Fruit fly (Drosophila melanogaster) Kc167 (cell line): ENCODE data around the gene Ripalpha.

Experiments
- Myc ChIP-seq: fragments of >200 bp; optimal IDR thresholded peaks from 2 replicates; lab custom pipeline; 2017; ENCODE audit warnings: missing external identifiers
- Sin3A ChIP-seq: fragments of >200 bp; optimal IDR thresholded peaks from 2 replicates; lab custom pipeline; 2018; ENCODE audit warnings: missing external identifiers
- h ChIP-seq: fragments of >200 bp; optimal IDR thresholded peaks from 3 replicates; lab custom pipeline; 2018; ENCODE audit warnings: missing external identifiers
- insv ChIP-seq: fragments of >200 bp; optimal IDR thresholded peaks from 3 replicates; lab custom pipeline; 2018; ENCODE audit warnings: missing external identifiers
- psq ChIP-seq: fragments of >200 bp; optimal IDR thresholded peaks from 2 replicates; lab custom pipeline; 2017; ENCODE audit warnings: missing external identifiers
- ttk ChIP-seq: sonication (Bioruptor generic); optimal IDR thresholded peaks from 2 replicates; lab custom pipeline; 2017; ENCODE audit warnings: missing external identifiers

Gene Ripalpha

DNA sequence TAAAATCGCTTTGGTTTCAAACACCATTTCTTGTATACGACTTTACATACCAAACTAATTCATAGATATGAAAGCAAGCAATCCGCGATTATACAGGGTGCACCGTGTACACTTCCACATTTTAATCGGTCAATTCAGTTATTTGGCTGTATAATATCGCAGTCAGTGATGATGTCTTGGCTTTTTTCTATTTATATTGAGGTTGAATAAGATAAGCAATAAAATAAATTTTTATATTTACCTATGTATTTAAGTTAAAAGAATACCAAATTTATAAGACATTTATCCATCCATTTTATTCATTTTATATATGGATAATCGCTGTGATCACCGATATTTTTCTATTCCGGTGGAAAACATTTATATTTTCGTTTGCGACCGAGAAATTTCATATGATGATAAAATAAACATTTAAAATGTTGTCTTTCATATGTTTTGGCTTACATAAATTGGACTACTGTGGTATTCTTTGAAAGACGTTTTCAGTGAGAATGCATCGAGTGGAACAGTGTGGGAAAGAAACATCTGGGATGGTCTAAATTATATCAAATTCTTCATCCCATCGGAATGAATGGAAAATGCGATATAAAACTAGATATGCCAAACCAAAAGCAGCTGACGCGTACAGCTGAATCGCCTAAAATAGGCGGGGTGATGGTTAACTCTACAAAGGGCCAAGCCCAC lies 26.1 kb upstream of the Ripalpha start, which contains the start of gene CG5708:
CG5708 (minus strand) TSS at position 85 of the 684 bp plus-strand sequence.
- TF ChIP-seq Myc (lab: Kevin White, UChicago) (no peak), h (lab: Kevin White, UChicago) (no peak), ttk (lab: Kevin White, UChicago) (no peak), insv (lab: Kevin White, UChicago) (no peak), psq (lab: Kevin White, UChicago) (no peak), Sin3A (no peak)

DNA sequence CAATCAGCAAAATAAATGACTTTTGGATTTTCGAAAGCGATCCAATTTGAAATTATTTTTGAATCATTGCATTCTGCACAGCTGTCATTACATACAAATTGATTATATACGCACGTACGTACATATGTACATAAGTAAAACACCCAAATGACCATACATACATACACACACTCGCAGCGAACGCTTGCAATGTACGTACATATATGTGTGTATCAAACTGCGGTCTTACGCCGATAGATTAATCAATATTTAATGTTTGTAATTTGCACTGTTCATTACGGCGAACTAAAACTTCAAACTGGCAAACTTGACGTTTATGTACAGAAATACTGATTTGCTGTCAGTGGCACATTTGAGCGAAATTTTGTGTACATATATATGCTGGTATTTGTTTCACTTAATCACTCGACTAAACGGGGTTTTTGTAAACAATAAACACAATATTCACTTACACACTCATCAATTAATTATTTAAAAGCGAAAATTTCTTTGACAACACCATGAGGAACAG lies 25.5 kb upstream of the Ripalpha start:
- TF ChIP-seq insv (lab: Kevin White, UChicago) (no peak), ttk (lab: Kevin White, UChicago) (no peak), h (lab: Kevin White, UChicago) (no peak), Myc (lab: Kevin White, UChicago) (no peak), Sin3A (no peak), psq (lab: Kevin White, UChicago) (no peak)

DNA sequence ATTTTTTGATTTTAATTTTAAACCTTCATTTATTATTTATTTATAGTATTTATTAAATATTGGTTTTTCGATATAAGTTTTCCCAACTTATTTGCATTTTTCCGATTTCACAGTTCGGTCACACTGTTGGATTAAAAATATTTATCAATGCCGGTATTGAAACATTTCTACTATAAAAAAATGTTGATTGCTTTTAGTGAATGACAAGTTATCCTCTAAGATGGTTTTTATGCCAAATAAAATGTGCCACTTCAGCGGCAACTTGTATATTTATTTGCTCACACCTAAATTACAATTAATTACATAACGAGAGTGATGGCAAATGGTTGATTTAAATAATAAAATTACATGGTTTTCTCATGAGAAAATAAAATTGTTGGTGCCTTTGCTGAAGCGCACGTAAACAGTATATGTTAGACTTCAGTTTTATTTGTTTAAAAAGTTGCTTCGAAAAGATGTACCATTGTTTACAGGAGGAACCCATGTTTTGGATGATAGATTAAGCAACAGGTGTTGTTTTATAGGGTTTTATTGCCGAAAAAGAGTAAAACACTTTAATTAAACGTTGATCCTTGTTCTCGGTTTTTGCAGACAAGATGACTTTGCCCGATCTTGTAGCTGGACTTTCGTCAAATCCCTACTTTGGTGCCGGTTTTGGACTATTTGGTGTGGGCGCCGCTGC lies 21.9 kb upstream of the Ripalpha start, which contains the start of gene Bcs1:
Bcs1 (plus strand) TSS at position 108 of the 682 bp plus-strand sequence.
- no peak for TF ChIP-seq Sin3A
- TF ChIP-seq insv (lab: Kevin White, UChicago), result no peak
- TF ChIP-seq psq (lab: Kevin White, UChicago), result no peak
- TF ChIP-seq Myc (lab: Kevin White, UChicago), result no peak
- no peak for TF ChIP-seq ttk (lab: Kevin White, UChicago)
- TF ChIP-seq h (lab: Kevin White, UChicago), result no peak

DNA sequence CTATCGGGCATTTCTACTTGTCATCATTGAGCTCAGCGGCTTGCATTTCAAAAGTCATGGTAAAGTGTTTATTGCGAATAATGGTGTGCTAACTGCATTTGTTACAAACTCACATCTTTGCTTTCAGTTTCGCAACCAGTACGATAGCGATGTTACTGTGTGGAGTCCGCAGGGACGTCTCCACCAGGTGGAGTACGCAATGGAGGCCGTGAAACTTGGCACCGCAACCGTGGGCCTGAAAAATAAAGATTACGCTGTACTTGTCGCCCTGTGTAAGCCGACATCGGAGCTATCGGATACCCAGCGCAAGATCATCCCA lies 20.6 kb upstream of the Ripalpha start:
- TF ChIP-seq h (lab: Kevin White, UChicago), result no peak
- TF ChIP-seq Sin3A, result no peak
- TF ChIP-seq ttk (lab: Kevin White, UChicago), result no peak
- no peak for TF ChIP-seq Myc (lab: Kevin White, UChicago)
- no peak for TF ChIP-seq psq (lab: Kevin White, UChicago)
- no peak for TF ChIP-seq insv (lab: Kevin White, UChicago)

DNA sequence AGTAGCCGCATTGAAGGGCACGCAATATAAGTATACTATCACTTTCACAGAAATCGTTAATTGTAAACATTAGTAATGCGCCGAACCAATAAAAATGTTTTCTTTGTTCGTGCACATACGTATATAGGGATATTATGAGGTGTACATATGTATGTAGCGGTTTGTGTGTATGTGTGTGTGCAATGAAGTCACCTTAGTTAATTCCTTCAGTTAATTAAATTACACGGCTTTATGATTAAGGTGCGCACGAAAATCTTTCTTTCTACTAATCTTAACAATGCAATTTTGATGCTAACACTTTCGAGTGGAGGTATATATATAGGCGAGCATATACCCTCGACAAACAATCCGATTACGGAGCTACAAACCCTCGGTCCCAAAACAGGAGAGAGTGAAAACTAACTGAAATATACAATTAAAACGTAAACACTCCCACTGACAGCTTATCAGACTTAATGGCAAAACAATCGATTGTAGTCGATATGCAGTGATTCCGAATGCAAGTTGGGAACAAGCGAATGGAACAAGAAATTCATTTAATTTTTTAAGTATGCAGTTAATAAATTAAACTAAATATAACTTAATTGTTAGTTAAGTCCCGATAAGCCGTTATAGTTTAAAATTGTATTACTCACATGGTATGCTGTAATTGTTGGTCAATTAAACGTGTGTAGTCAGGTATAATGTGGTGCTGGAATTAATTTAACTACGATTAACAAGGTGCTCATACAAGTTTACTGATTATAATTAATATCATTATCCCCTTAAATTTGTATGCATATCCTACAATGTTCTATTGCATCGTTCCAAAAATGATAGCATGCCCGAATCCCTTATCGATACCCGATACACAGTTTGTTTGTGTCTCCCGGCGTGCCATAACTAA lies 20.0 kb upstream of the Ripalpha start, which contains the start of the genes Npc1a and Prosalpha6:
Npc1a (minus strand) TSS at position 716 of the 886 bp plus-strand sequence.
Prosalpha6 (plus strand) TSS at position 851 of the 886 bp plus-strand sequence.
- TF ChIP-seq insv (lab: Kevin White, UChicago) (no peak), h (lab: Kevin White, UChicago) (no peak), Sin3A (no peak), Myc (lab: Kevin White, UChicago) (no peak), ttk (lab: Kevin White, UChicago) (no peak), psq (lab: Kevin White, UChicago) (no peak)

DNA sequence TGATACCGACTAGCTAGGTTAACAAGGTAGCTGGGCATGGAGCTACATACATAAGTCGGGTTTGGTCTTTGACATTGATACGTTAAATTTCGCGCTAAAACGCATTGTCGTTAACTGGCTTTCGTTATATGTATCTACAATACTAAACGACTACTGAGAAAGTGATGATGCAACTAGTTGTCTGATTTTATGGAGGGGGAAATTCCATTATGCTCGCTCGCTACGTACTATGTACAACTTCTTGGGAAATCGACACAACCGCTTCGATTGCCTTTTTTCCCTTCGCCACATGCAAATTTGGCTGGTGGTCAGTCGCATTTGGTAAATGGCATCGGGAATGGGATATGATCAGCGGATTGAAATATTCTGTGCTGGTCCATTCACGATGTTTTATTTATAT lies 19.2 kb upstream of the Ripalpha start:
- no peak for TF ChIP-seq insv (lab: Kevin White, UChicago)
- TF ChIP-seq Myc (lab: Kevin White, UChicago), result no peak
- TF ChIP-seq psq (lab: Kevin White, UChicago), result no peak
- no peak for TF ChIP-seq ttk (lab: Kevin White, UChicago)
- TF ChIP-seq h (lab: Kevin White, UChicago), result no peak
- no peak for TF ChIP-seq Sin3A

DNA sequence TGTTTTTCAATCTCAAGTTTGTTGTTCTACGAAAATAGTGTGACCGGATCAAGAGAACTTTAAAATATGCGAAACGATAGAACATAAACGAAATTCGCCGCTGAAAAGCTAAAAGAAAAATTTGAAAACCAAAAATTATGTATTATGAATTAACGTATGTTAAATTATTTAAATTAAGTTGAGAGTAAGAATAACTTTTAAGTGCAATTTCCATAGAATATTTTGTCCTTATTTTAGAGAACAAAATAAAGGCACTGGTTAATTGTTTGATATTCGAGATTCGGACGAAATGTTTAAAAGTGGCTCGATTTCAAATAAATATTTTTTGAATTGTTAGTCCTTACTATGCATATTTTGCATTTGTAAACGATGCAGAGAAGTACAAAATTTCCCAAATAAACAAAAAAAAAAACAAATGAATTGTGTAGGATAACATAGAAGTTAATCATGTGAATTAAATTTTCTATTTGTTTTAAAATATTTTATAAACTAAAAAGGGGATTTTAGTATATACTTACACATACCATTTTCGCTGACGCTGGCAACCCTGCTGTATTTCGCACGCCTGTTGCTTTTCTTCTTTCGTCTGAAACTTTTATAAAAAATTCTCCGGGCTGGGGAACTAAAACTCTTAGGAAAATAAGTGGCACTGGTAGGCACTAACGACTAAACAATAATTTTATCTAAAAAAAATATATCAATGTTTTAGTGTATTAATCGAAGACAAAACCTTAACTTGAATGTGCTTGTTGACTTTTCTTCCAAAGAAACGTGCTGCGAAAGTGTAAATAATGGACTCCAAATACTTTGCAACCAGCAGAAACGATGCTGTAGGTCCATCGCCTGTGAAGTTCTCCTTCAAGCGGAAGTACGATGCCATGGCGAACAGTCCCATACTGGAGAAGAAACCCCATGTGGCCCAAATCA lies 10.1 kb upstream of the Ripalpha start, which contains the start of the genes CG5727 and ath:
CG5727 (minus strand) TSS at position 51 of the 927 bp plus-strand sequence.
ath (plus strand) TSS at position 513 of the 927 bp plus-strand sequence.
- TF ChIP-seq Myc (lab: Kevin White, UChicago) (no peak), insv (lab: Kevin White, UChicago) (no peak), psq (lab: Kevin White, UChicago) (no peak), Sin3A (no peak), ttk (lab: Kevin White, UChicago) (no peak), h (lab: Kevin White, UChicago) (no peak)

DNA sequence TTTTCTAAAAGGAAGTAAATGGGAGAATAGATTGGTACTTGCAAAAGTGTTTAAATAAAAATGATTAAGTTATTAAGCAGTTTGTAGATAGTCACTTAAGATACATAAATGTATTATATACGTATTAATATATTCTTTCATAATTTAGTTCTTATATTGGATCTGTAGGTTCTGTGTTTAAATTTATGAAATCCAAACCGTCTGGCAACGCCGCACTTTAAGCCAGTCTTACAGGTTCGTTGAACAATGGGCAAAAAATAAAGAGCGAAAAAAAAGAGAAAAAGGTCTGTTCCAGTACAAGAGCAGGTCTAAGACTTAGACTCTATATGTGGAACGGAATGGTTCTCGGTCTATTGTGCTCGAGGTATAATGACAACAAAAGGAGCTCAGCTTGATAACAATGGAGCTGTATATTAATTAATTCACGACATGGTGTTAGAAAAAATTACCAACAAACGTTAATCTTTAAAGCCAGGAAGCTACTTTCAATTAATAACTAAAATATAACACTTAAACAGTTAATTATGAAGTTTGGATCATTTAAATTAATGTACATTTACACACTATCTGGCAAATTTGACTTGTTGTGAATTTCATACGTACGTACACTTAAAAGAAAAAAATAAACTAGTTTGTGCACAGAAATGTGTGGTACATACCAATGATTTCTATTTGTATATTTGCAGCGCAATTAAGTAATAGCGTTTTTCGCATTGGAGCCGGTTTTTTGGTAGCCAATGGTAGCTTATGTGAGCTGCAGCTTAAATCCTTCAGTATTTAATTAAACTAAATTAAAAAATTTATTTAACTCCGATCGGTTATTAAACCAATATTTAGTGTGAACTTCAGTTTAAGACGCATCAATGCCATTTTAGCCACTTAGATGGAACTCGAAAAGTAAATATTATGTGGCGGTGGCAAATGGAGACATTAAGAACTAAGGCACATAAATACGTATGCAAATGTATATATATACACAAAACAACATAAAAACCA lies 8.3 kb upstream of the Ripalpha start, which contains the start of gene CG5731:
CG5731 (minus strand) TSS at position 946 of the 996 bp plus-strand sequence.
- TF ChIP-seq h (lab: Kevin White, UChicago), result no peak
- no peak for TF ChIP-seq insv (lab: Kevin White, UChicago)
- no peak for TF ChIP-seq psq (lab: Kevin White, UChicago)
- no peak for TF ChIP-seq ttk (lab: Kevin White, UChicago)
- no peak for TF ChIP-seq Myc (lab: Kevin White, UChicago)
- no peak for TF ChIP-seq Sin3A
